Worm (Caenorhabditis elegans) whole organism, L2 larva: ENCODE data around the gene ZK1307.7.

Source experiments
- aly-2 ChIP-seq: fragments of 150-350 bp; optimal IDR thresholded peaks from 2 replicates; lab custom pipeline; 2014; ENCODE audit warnings: missing biosample characterization, missing genetic modification characterization
- ama-1 ChIP-seq: fragments of 150-350 bp; optimal IDR thresholded peaks from 2 replicates; lab custom pipeline; 2018; ENCODE audit warnings: inconsistent platforms
- blmp-1 ChIP-seq: sonication (generic microtip); optimal IDR thresholded peaks from 2 replicates; lab custom pipeline; 2017; ENCODE audit warnings: missing genetic modification characterization, mild to moderate bottlenecking, missing compliant biosample characterization, antibody characterized with exemption, moderate library complexity; ENCODE audit not compliant: insufficient read depth
- crh-2 ChIP-seq: sonication (generic microtip); optimal IDR thresholded peaks from 2 replicates; lab custom pipeline; 2017; ENCODE audit warnings: missing biosample characterization, missing genetic modification characterization
- fos-1 ChIP-seq: fragments of 150-350 bp; optimal IDR thresholded peaks from 2 replicates; lab custom pipeline; 2014; ENCODE audit warnings: missing biosample characterization, missing genetic modification characterization
- lin-39 ChIP-seq: fragments of 150-350 bp; optimal IDR thresholded peaks from 2 replicates; lab custom pipeline; 2014; ENCODE audit warnings: missing biosample characterization, missing genetic modification reagents, missing genetic modification characterization
- nhr-6 ChIP-seq: fragments of 150-350 bp; optimal IDR thresholded peaks from 2 replicates; lab custom pipeline; 2014; ENCODE audit warnings: missing biosample characterization, missing genetic modification characterization
- skn-1 ChIP-seq: sonication (generic microtip); optimal IDR thresholded peaks from 2 replicates; lab custom pipeline; 2017; ENCODE audit warnings: missing biosample characterization, missing genetic modification characterization
- snpc-4 ChIP-seq: fragments of 150-350 bp; optimal IDR thresholded peaks from 2 replicates; lab custom pipeline; 2014; ENCODE audit warnings: missing biosample characterization, missing genetic modification characterization
- unc-39 ChIP-seq: fragments of 150-350 bp; optimal IDR thresholded peaks from 2 replicates; lab custom pipeline; 2014; ENCODE audit warnings: missing biosample characterization, missing genetic modification characterization
- unc-62 ChIP-seq: fragments of 150-350 bp; optimal IDR thresholded peaks from 2 replicates; lab custom pipeline; 2014; ENCODE audit warnings: missing biosample characterization, missing genetic modification reagents, missing genetic modification characterization

DNA sequence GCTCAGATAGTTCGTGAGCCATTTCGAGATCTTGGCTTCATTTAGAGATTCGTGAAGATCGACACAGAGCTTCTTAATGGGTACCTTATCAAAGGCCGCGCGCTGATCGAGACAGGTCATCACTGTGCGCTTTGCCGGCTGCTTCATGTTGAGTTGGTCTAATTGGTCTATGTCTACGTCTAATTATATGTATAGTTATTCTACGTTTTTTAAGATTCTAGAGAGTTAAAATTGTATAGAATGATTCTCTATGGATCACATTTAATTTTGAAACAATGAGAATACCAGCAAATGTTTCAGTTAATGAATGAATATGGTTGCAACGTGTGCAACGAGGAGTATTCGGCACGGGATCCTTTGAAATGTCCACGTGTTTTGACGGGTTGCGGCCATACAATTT is 38.3 kb downstream of the ZK1307.7 start, which contains the start of gene arc-1:
- no peak for TF ChIP-seq ama-1 (lab: Kevin White, UChicago)
- no peak for TF ChIP-seq skn-1 (tag; lab: Kevin White, UChicago)
- TF ChIP-seq unc-39, result no peak
- TF ChIP-seq aly-2 (tag; lab: Kevin White, UChicago), result no peak
- no peak for TF ChIP-seq snpc-4 (tag; lab: Kevin White, UChicago)
- TF ChIP-seq blmp-1 (tag; lab: Kevin White, UChicago), result no peak
- TF ChIP-seq crh-2 (tag; lab: Kevin White, UChicago), result no peak
- TF ChIP-seq nhr-6, result no peak
- no peak for TF ChIP-seq fos-1
- no peak for TF ChIP-seq unc-62 (GFP tag; lab: Kevin White, UChicago)
- no peak for TF ChIP-seq lin-39 (tag; lab: Kevin White, UChicago)
